Worm (Caenorhabditis elegans): ENCODE results near the gene K10H10.5.

K10H10.5 gene

ce11 chrII:14494464-14494863, 7.1 kb upstream of the K10H10.5 start:
- TF ChIP-seq elt-1 (tag; optimal IDR thresholded peaks at IDR 0.05; ENCODE audit: borderline replicate concordance, insufficient read depth) (peak; percentile 85), nhr-28 (tag; optimal IDR thresholded peaks at IDR 0.05) (no peak)

- TF ChIP-seq flh-1 (GFP tag; optimal IDR thresholded peaks at IDR 0.05) (no peak), snpc-4 (tag; optimal IDR thresholded peaks at IDR 0.05) (no peak), unc-62 (GFP tag; optimal IDR thresholded peaks at IDR 0.05) (no peak), unc-120 (tag; optimal IDR thresholded peaks at IDR 0.05; ENCODE audit: poor library complexity, severe bottlenecking) (no peak), lin-13 (tag; optimal IDR thresholded peaks at IDR 0.05) (no peak), nhr-28 (tag; optimal IDR thresholded peaks at IDR 0.05) (no peak), elt-3 (tag; optimal IDR thresholded peaks at IDR 0.05) (no peak)
Observed at ce11 chrII:14495341-14495740, 6.2 kb upstream of the K10H10.5 start.

- TF ChIP-seq ceh-83 (GFP tag; optimal IDR thresholded peaks at IDR 0.05) (peak; percentile 96), nhr-28 (tag; optimal IDR thresholded peaks at IDR 0.05) (peak; percentile 63), mls-2 (tag; optimal IDR thresholded peaks at IDR 0.05) (peak; percentile 94), snpc-4 (tag; optimal IDR thresholded peaks at IDR 0.05) (no peak), ceh-43 (GFP tag; optimal IDR thresholded peaks at IDR 0.05) (peak; percentile 88), nhr-76 (tag; optimal IDR thresholded peaks at IDR 0.05) (no peak), lin-13 (tag; optimal IDR thresholded peaks at IDR 0.05) (peak; percentile 72), nhr-12 (tag; optimal IDR thresholded peaks at IDR 0.05) (peak; percentile 88), hlh-1 (tag; optimal IDR thresholded peaks at IDR 0.05) (peak; percentile 87), cnd-1 (tag; optimal IDR thresholded peaks at IDR 0.05) (peak; percentile 94), unc-62 (GFP tag; optimal IDR thresholded peaks at IDR 0.05) (peak; percentile 52), mab-5 (tag; optimal IDR thresholded peaks at IDR 0.05) (no peak), bed-3 (GFP tag; optimal IDR thresholded peaks at IDR 0.05) (peak; percentile 82), nhr-237 (tag; optimal IDR thresholded peaks at IDR 0.05) (peak; percentile 70), lin-32 (GFP tag; optimal IDR thresholded peaks at IDR 0.05) (peak; percentile 94), tbx-8 (GFP tag; optimal IDR thresholded peaks at IDR 0.05) (peak; percentile 82), drap-1 (GFP tag; optimal IDR thresholded peaks at IDR 0.05) (peak; percentile 88), unc-120 (tag; optimal IDR thresholded peaks at IDR 0.05; ENCODE audit: poor library complexity, severe bottlenecking) (peak; percentile 90), nhr-2 (tag; optimal IDR thresholded peaks at IDR 0.05) (no peak), flh-1 (GFP tag; optimal IDR thresholded peaks at IDR 0.05) (peak; percentile 71), elt-3 (tag; optimal IDR thresholded peaks at IDR 0.05) (peak; percentile 80), lsy-2 (tag; optimal IDR thresholded peaks at IDR 0.05) (peak; percentile 49), ham-2 (GFP tag; optimal IDR thresholded peaks at IDR 0.05) (peak; percentile 89), ceh-39 (tag; optimal IDR thresholded peaks at IDR 0.05) (peak; percentile 39), sptf-1 (tag; optimal IDR thresholded peaks at IDR 0.05) (peak; percentile 94), unc-39 (tag; optimal IDR thresholded peaks at IDR 0.05) (no peak), pha-4 (tag; optimal IDR thresholded peaks at IDR 0.05) (peak; percentile 80), ces-1 (GFP tag; optimal IDR thresholded peaks at IDR 0.05) (no peak), blmp-1 (tag; optimal IDR thresholded peaks at IDR 0.05) (no peak), ztf-11 (tag; optimal IDR thresholded peaks at IDR 0.05) (no peak), sem-2 (GFP tag; optimal IDR thresholded peaks at IDR 0.05) (peak; percentile 87), zip-8 (tag; optimal IDR thresholded peaks at IDR 0.05) (no peak), M03D4.4 (tag; optimal IDR thresholded peaks at IDR 0.05) (peak; percentile 93), mep-1 (tag; optimal IDR thresholded peaks at IDR 0.05) (peak; percentile 54), elt-1 (tag; optimal IDR thresholded peaks at IDR 0.05; ENCODE audit: borderline replicate concordance, insufficient read depth) (no peak)
Observed at ce11 chrII:14496809-14497208, 4.7 kb upstream of the K10H10.5 start.

ce11 chrII:14497848-14498247, 3.7 kb upstream of the K10H10.5 start, which contains the start of gene dhs-8:
Gene dhs-8, plus strand, starts transcription at chrII:14498026.
- TF ChIP-seq flh-1 (GFP tag; optimal IDR thresholded peaks at IDR 0.05) (no peak), pha-4 (tag; optimal IDR thresholded peaks at IDR 0.05) (no peak), nhr-237 (tag; optimal IDR thresholded peaks at IDR 0.05) (no peak), unc-120 (tag; optimal IDR thresholded peaks at IDR 0.05; ENCODE audit: poor library complexity, severe bottlenecking) (no peak), nhr-12 (tag; optimal IDR thresholded peaks at IDR 0.05) (peak; percentile 25), drap-1 (GFP tag; optimal IDR thresholded peaks at IDR 0.05) (no peak), nhr-28 (tag; optimal IDR thresholded peaks at IDR 0.05) (peak; percentile 12)
